Worm (Caenorhabditis elegans) whole organism, L4/young adult: Measurements from ENCODE around the gene K10D11.2.

Source experiments
- W03F9.2 ChIP-seq: fragments of 150-350 bp; optimal IDR thresholded peaks from 2 replicates; lab custom pipeline; 2014; ENCODE audit warnings: missing biosample characterization, missing genetic modification characterization
- dao-5 ChIP-seq: sonication (generic microtip); optimal IDR thresholded peaks from 2 replicates; lab custom pipeline; 2016; ENCODE audit warnings: missing genotype, missing genetic modification characterization, moderate library complexity, missing compliant biosample characterization
- him-1 ChIP-seq: sonication (generic microtip); optimal IDR thresholded peaks from 2 replicates; lab custom pipeline; 2016; ENCODE audit warnings: missing genotype, missing genetic modification reagents, missing genetic modification characterization, missing compliant biosample characterization

The K10D11.2 gene

ce11 chrIV:12978307-12979036, at the start of gene K10D11.2:
K10D11.2 (plus strand) TSS chrIV:12978986.
- TF ChIP-seq dao-5 (tag; lab: Kevin White, UChicago) (no peak), W03F9.2 (tag; lab: Kevin White, UChicago) (no peak), him-1 (tag; lab: Kevin White, UChicago) (no peak)

ce11 chrIV:12936221-12936776, 42.5 kb upstream of the K10D11.2 start, which contains the start of the genes cld-1 and dod-21:
cld-1 (minus strand) TSS chrIV:12936271.
dod-21 (plus strand) TSS chrIV:12936738.
- peak; percentile 28 for TF ChIP-seq W03F9.2 (tag; lab: Kevin White, UChicago)
- TF ChIP-seq him-1 (tag; lab: Kevin White, UChicago) = no peak

- TF ChIP-seq W03F9.2 (tag; lab: Kevin White, UChicago) (no peak), dao-5 (tag; lab: Kevin White, UChicago) (no peak), him-1 (tag; lab: Kevin White, UChicago) (no peak)
Measured at ce11 chrIV:12941254-12941653, 37.5 kb upstream of the K10D11.2 start, which contains the start of gene dod-24. dod-24 (minus strand) TSS chrIV:12941354.

ce11 chrIV:12942633-12943032, 36.2 kb upstream of the K10D11.2 start, which contains the start of gene dct-19:
dct-19 (plus strand) TSS chrIV:12942933.
- TF ChIP-seq dao-5 (tag; lab: Kevin White, UChicago) = no peak
- no peak for TF ChIP-seq him-1 (tag; lab: Kevin White, UChicago)
- no peak for TF ChIP-seq W03F9.2 (tag; lab: Kevin White, UChicago)

ce11 chrIV:12946488-12946887, 32.3 kb upstream of the K10D11.2 start, which contains the start of gene F55G11.1:
F55G11.1 (minus strand) TSS chrIV:12946588.
- TF ChIP-seq him-1 (tag; lab: Kevin White, UChicago) (no peak), dao-5 (tag; lab: Kevin White, UChicago) (no peak), W03F9.2 (tag; lab: Kevin White, UChicago) (no peak)

ce11 chrIV:12948470-12948869, 30.3 kb upstream of the K10D11.2 start, which contains the start of gene F55G11.10:
F55G11.10 (plus strand) TSS chrIV:12948770.
- no peak for TF ChIP-seq dao-5 (tag; lab: Kevin White, UChicago)
- TF ChIP-seq W03F9.2 (tag; lab: Kevin White, UChicago) = no peak
- no peak for TF ChIP-seq him-1 (tag; lab: Kevin White, UChicago)

ce11 chrIV:12957730-12958129, 21.1 kb upstream of the K10D11.2 start, which contains the start of gene F55G11.6:
F55G11.6 (plus strand) TSS chrIV:12958030.
- no peak for TF ChIP-seq him-1 (tag; lab: Kevin White, UChicago)

ce11 chrIV:12960136-12960535, 18.6 kb upstream of the K10D11.2 start, which contains the start of gene F55G11.7:
F55G11.7 (plus strand) TSS chrIV:12960436.
- TF ChIP-seq him-1 (tag; lab: Kevin White, UChicago) = no peak
- TF ChIP-seq W03F9.2 (tag; lab: Kevin White, UChicago) = no peak
- TF ChIP-seq dao-5 (tag; lab: Kevin White, UChicago) = no peak

- no peak for TF ChIP-seq dao-5 (tag; lab: Kevin White, UChicago)
- no peak for TF ChIP-seq W03F9.2 (tag; lab: Kevin White, UChicago)
- TF ChIP-seq him-1 (tag; lab: Kevin White, UChicago) = no peak
Measured at ce11 chrIV:12962564-12962963, 16.2 kb upstream of the K10D11.2 start, which contains the start of gene F55G11.8. F55G11.8 (plus strand) TSS chrIV:12962808.

ce11 chrIV:12964648-12965047, 14.1 kb upstream of the K10D11.2 start:
- TF ChIP-seq dao-5 (tag; lab: Kevin White, UChicago) = no peak
- no peak for TF ChIP-seq him-1 (tag; lab: Kevin White, UChicago)
- TF ChIP-seq W03F9.2 (tag; lab: Kevin White, UChicago) = no peak

- TF ChIP-seq dao-5 (tag; lab: Kevin White, UChicago) = no peak
- TF ChIP-seq W03F9.2 (tag; lab: Kevin White, UChicago) = no peak
- no peak for TF ChIP-seq him-1 (tag; lab: Kevin White, UChicago)
Measured at ce11 chrIV:12965074-12965473, 13.7 kb upstream of the K10D11.2 start, which contains the start of gene dod-22. dod-22 (plus strand) TSS chrIV:12965374.

- TF ChIP-seq W03F9.2 (tag; lab: Kevin White, UChicago) (no peak), him-1 (tag; lab: Kevin White, UChicago) (no peak)
Measured at ce11 chrIV:12967303-12967702, 11.5 kb upstream of the K10D11.2 start.

ce11 chrIV:12969141-12969540, 9.6 kb upstream of the K10D11.2 start, which contains the start of gene F55G11.2:
F55G11.2 (minus strand) TSS chrIV:12969289.
- TF ChIP-seq dao-5 (tag; lab: Kevin White, UChicago) = no peak
- TF ChIP-seq W03F9.2 (tag; lab: Kevin White, UChicago) = no peak
- TF ChIP-seq him-1 (tag; lab: Kevin White, UChicago) = no peak
